Fruit fly (Drosophila melanogaster) whole organism: ENCODE data around the gene Golgin84.

Experiments used
- CG8478 ChIP-seq: fragments of >200 bp; optimal IDR thresholded peaks from 2 replicates; lab custom pipeline; 2018; ENCODE audit warnings: inconsistent platforms
- usp ChIP-seq: fragments of >200 bp; optimal IDR thresholded peaks from 2 replicates; lab custom pipeline; 2017; ENCODE audit warnings: missing biosample characterization, missing genetic modification characterization, mixed read lengths

DNA sequence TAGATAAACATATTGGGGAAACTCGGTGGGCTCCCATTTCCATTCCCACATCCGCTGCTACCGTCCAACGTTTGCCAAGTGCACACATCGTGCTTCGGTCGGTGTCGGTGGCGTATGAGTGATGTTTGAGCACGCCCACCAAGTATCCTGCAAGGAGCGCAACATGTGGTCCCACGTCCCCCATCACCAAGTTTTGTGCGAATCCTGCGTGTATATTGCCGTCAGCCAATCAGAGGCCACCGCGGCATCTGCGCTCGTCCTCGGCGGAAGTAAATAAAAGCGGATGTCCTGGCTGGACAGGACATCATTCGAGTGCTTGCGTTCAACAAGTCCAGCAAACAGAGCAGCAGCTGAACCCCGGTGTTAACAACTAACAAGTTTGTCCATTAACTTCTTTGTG is 16.5 kb downstream of the Golgin84 start, which contains the start of gene Ms:
- TF ChIP-seq CG8478 (lab: Kevin White, UChicago), result no peak
- no peak for TF ChIP-seq usp (GFP tag; lab: Kevin White, UChicago)
